Worm (Caenorhabditis elegans): Measurements from ENCODE around the gene bath-44.

- TF ChIP-seq ztf-29 (GFP tag; IDR thresholded peaks at IDR 0.05) (no peak), med-1 (GFP tag; optimal IDR thresholded peaks at IDR 0.05; ENCODE audit: insufficient read depth) (no peak), ref-1 (GFP tag; conservative IDR thresholded peaks at IDR 0.05) (no peak), flt-1 (GFP tag; IDR thresholded peaks at IDR 0.05) (no peak), ztf-23 (GFP tag; IDR thresholded peaks at IDR 0.05) (no peak), T22C8.4 (GFP tag; IDR thresholded peaks at IDR 0.05) (no peak), cog-1 (tag; optimal IDR thresholded peaks at IDR 0.05) (no peak)
These were observed 649 bp upstream of the bath-44 start for ce11 chrII:7393922-7394689.
